Worm (Caenorhabditis elegans): ENCODE results near the gene adal-1.

Gene adal-1

ce11 chrII:6845006-6845459, 48.4 kb downstream of the adal-1 start (continued):
- TF ChIP-seq zag-1 (tag; optimal IDR thresholded peaks at IDR 0.05) = no peak
- TF ChIP-seq egl-13 (tag; optimal IDR thresholded peaks at IDR 0.05) = no peak
- TF ChIP-seq mep-1 (tag; optimal IDR thresholded peaks at IDR 0.05) = no peak
- no peak for TF ChIP-seq nhr-76 (tag; optimal IDR thresholded peaks at IDR 0.05)
- TF ChIP-seq lin-35 (GFP tag; optimal IDR thresholded peaks at IDR 0.05) = no peak
- TF ChIP-seq sox-4 (tag; optimal IDR thresholded peaks at IDR 0.05) = no peak
- no peak for TF ChIP-seq F16B12.6 (tag; optimal IDR thresholded peaks at IDR 0.05)
- no peak for TF ChIP-seq mab-9 (GFP tag; IDR thresholded peaks at IDR 0.05)
- no peak for TF ChIP-seq hlh-4 (tag; optimal IDR thresholded peaks at IDR 0.05)
- peak; percentile 12 for TF ChIP-seq nhr-90 (tag; optimal IDR thresholded peaks at IDR 0.05; ENCODE audit: poor library complexity)
- no peak for TF ChIP-seq unc-62 (GFP tag; optimal IDR thresholded peaks at IDR 0.05)
- no peak for TF ChIP-seq grh-1 (GFP tag; IDR thresholded peaks at IDR 0.05)
- no peak for TF ChIP-seq unc-86 (tag; optimal IDR thresholded peaks at IDR 0.05)
- no peak for TF ChIP-seq ztf-4 (tag; optimal IDR thresholded peaks at IDR 0.05)
- peak; percentile 49 for TF ChIP-seq elt-2 (tag; optimal IDR thresholded peaks at IDR 0.05)
- no peak for TF ChIP-seq ets-5 (GFP tag; IDR thresholded peaks at IDR 0.05)
- peak; percentile 63 for TF ChIP-seq tbx-2 (tag; optimal IDR thresholded peaks at IDR 0.05)
- TF ChIP-seq nhr-85 (tag) = no peak
- peak in 2 of 6 experiments; percentile 33 to 69 for TF ChIP-seq elt-3 (tag; optimal IDR thresholded peaks at IDR 0.05)
- no peak for TF ChIP-seq fkh-8 (tag; optimal IDR thresholded peaks at IDR 0.05)
- peak; percentile 30 for TF ChIP-seq nhr-20 (tag; optimal IDR thresholded peaks at IDR 0.05)
- TF ChIP-seq xbp-1 (tag; optimal IDR thresholded peaks at IDR 0.05) = no peak
- no peak for TF ChIP-seq unc-130 (tag; optimal IDR thresholded peaks at IDR 0.05)
- TF ChIP-seq egl-27 (tag; optimal IDR thresholded peaks at IDR 0.05) = no peak
- TF ChIP-seq nhr-12 (tag; optimal IDR thresholded peaks at IDR 0.05) = no peak

ce11 chrII:6844227-6845005, 49.0 kb downstream of the adal-1 start:
- TF ChIP-seq rnt-1 (tag; optimal IDR thresholded peaks at IDR 0.05) (peak; percentile 14), nhr-85 (tag) (peak; percentile 75), lsy-2 (tag; optimal IDR thresholded peaks at IDR 0.05) (peak in 1 of 2 experiments; percentile 25), mef-2 (tag; optimal IDR thresholded peaks at IDR 0.05) (no peak), irx-1 (tag; optimal IDR thresholded peaks at IDR 0.05) (no peak), egl-27 (tag; optimal IDR thresholded peaks at IDR 0.05) (peak in 1 of 2 experiments; percentile 59), mep-1 (tag; optimal IDR thresholded peaks at IDR 0.05) (peak; percentile 56), efl-1 (optimal IDR thresholded peaks at IDR 0.05) (peak in 1 of 2 experiments; percentile 11), efl-1 (GFP tag; optimal IDR thresholded peaks at IDR 0.05 in 1 of 2) (peak in 1 of 2 experiments; percentile 42), grh-1 (GFP tag; IDR thresholded peaks at IDR 0.05) (peak; percentile 21; the same call in 1 of the 2 replicates), blmp-1 (tag; optimal IDR thresholded peaks at IDR 0.05) (peak; percentile 72), skn-1 (tag; optimal IDR thresholded peaks at IDR 0.05) (peak; percentile 61), swsn-7 (tag; optimal IDR thresholded peaks at IDR 0.05) (no peak), snpc-4 (tag; optimal IDR thresholded peaks at IDR 0.05) (peak; percentile 40), lin-14 (GFP tag; optimal IDR thresholded peaks at IDR 0.05) (peak; percentile 18), ceh-82 (tag; optimal IDR thresholded peaks at IDR 0.05) (peak in 1 of 3 experiments; percentile 11)

ce11 chrII:6843680-6844079, 49.8 kb downstream of the adal-1 start:
- peak in 1 of 3 experiments; percentile 7 for TF ChIP-seq ceh-82 (tag; optimal IDR thresholded peaks at IDR 0.05)
- TF ChIP-seq aly-2 (tag; optimal IDR thresholded peaks at IDR 0.05) = no peak
- no peak for TF ChIP-seq isw-1 (GFP tag; IDR thresholded peaks at IDR 0.05)
- no peak for TF ChIP-seq F16B12.6 (tag; optimal IDR thresholded peaks at IDR 0.05)
- peak; percentile 62 for TF ChIP-seq nhr-85 (tag)
- no peak for TF ChIP-seq lin-15B (tag; optimal IDR thresholded peaks at IDR 0.05)
- TF ChIP-seq nhr-28 (tag; optimal IDR thresholded peaks at IDR 0.05) = no peak
- no peak for TF ChIP-seq nhr-12 (tag; optimal IDR thresholded peaks at IDR 0.05)
- TF ChIP-seq nhr-20 (tag; optimal IDR thresholded peaks at IDR 0.05) = no peak
- TF ChIP-seq hpl-2 (GFP tag; optimal IDR thresholded peaks at IDR 0.05) = no peak
- no peak for TF ChIP-seq nhr-76 (tag; optimal IDR thresholded peaks at IDR 0.05)
- no peak for TF ChIP-seq vab-15 (tag; optimal IDR thresholded peaks at IDR 0.05)
- TF ChIP-seq fkh-4 (tag; optimal IDR thresholded peaks at IDR 0.05; ENCODE audit: borderline replicate concordance) = no peak
- no peak for TF ChIP-seq unc-130 (tag; optimal IDR thresholded peaks at IDR 0.05)
- TF ChIP-seq snu-23 (GFP tag; optimal IDR thresholded peaks at IDR 0.05) = no peak
- no peak for TF ChIP-seq ceh-90 (tag; optimal IDR thresholded peaks at IDR 0.05)
- no peak for TF ChIP-seq ztf-11 (tag; optimal IDR thresholded peaks at IDR 0.05)
- TF ChIP-seq snpc-4 (tag; optimal IDR thresholded peaks at IDR 0.05) = no peak
- no peak for TF ChIP-seq xbp-1 (tag; optimal IDR thresholded peaks at IDR 0.05)
- no peak for TF ChIP-seq sup-37 (GFP tag; optimal IDR thresholded peaks at IDR 0.05)
- peak; percentile 15 for TF ChIP-seq blmp-1 (tag; optimal IDR thresholded peaks at IDR 0.05)
- no peak for TF ChIP-seq tbx-2 (tag; optimal IDR thresholded peaks at IDR 0.05)
- no peak for TF ChIP-seq unc-62 (GFP tag; optimal IDR thresholded peaks at IDR 0.05)
- TF ChIP-seq elt-3 (tag; optimal IDR thresholded peaks at IDR 0.05) = no peak

Measured in whole organism, L1 larva.